Worm (Caenorhabditis elegans) whole organism, L1 larva: ENCODE measurements around the gene K09A9.6.

Experiments used
- C16A3.4 ChIP-seq: fragments of 150-350 bp; optimal IDR thresholded peaks from 2 replicates; lab custom pipeline; 2014; ENCODE audit warnings: missing biosample characterization, missing genetic modification characterization
- alr-1 ChIP-seq: fragments of 200-800 bp; sonication (Bioruptor generic); optimal IDR thresholded peaks from 2 replicates; lab custom pipeline; 2018; ENCODE audit warnings: borderline replicate concordance, mild to moderate bottlenecking, missing genetic modification characterization, missing compliant biosample characterization
- aly-2 ChIP-seq: fragments of 150-350 bp; optimal IDR thresholded peaks from 2 replicates; lab custom pipeline; 2014; ENCODE audit warnings: missing biosample characterization, missing genetic modification characterization
- ama-1 ChIP-seq: fragments of 150-350 bp; optimal IDR thresholded peaks from 2 replicates; lab custom pipeline; 2014
- blmp-1 ChIP-seq: fragments of 150-350 bp; optimal IDR thresholded peaks from 2 replicates; lab custom pipeline; 2014; ENCODE audit warnings: missing biosample characterization, missing genetic modification characterization
- ceh-8 ChIP-seq: fragments of 200-800 bp; sonication (Bioruptor generic); optimal IDR thresholded peaks from 2 replicates; lab custom pipeline; 2018; ENCODE audit warnings: mild to moderate bottlenecking, missing genetic modification characterization, moderate library complexity, missing compliant biosample characterization
- ceh-82 ChIP-seq, 3 experiments: fragments of 150-350 bp in 1 of 3; sonication (generic microtip) in 2 of 3; optimal IDR thresholded peaks; 2 replicates each; lab custom pipeline; 2014 to 2017; ENCODE audit warnings: missing biosample characterization in 3 of 3, missing genetic modification characterization in 3 of 3
- ceh-90 ChIP-seq: sonication (generic microtip); optimal IDR thresholded peaks from 2 replicates; lab custom pipeline; 2016; ENCODE audit warnings: missing genetic modification characterization, missing compliant biosample characterization
- dpl-1 ChIP-seq, 3 experiments: fragments of 150-350 bp in 2 of 3; sonication (generic microtip) in 1 of 3; optimal IDR thresholded peaks; 2 replicates each; lab custom pipeline; 2014 to 2017; ENCODE audit warnings: missing biosample characterization in 3 of 3, missing genetic modification characterization in 3 of 3, missing genetic modification reagents in 3 of 3
- dsc-1 ChIP-seq: sonication (generic microtip); optimal IDR thresholded peaks from 2 replicates; lab custom pipeline; 2016; ENCODE audit warnings: mild to moderate bottlenecking, missing genetic modification characterization, missing compliant biosample characterization
- efl-3 ChIP-seq: fragments of 200-800 bp; sonication (Bioruptor generic); optimal IDR thresholded peaks from 2 replicates; lab custom pipeline; 2018; ENCODE audit warnings: mild to moderate bottlenecking, missing genetic modification characterization, missing compliant biosample characterization
- egl-13 ChIP-seq: sonication (generic microtip); optimal IDR thresholded peaks from 2 replicates; lab custom pipeline; 2016; ENCODE audit warnings: missing genotype, missing genetic modification reagents, missing genetic modification characterization, missing compliant biosample characterization
- egl-27 ChIP-seq, 2 experiments: fragments of 150-350 bp in 1 of 2; sonication (generic microtip); optimal IDR thresholded peaks; 3 replicates each; lab custom pipeline; 2017 to 2018; ENCODE audit warnings: missing biosample characterization in 2 of 2, missing genetic modification characterization in 2 of 2, missing genetic modification reagents in 2 of 2
- elt-2 ChIP-seq: sonication (generic microtip); optimal IDR thresholded peaks from 2 replicates; lab custom pipeline; 2016; ENCODE audit warnings: missing genetic modification characterization, mild to moderate bottlenecking, inconsistent platforms, missing compliant biosample characterization, missing genetic modification reagents
- ets-5 ChIP-seq: fragments of 200-800 bp; sonication (Bioruptor generic); IDR thresholded peaks from 2 replicates; pipeline ENCODE4 v1.3.6; 2022; ENCODE audit warnings: missing genetic modification characterization, missing compliant biosample characterization
- fkh-10 ChIP-seq: sonication (generic microtip); optimal IDR thresholded peaks from 2 replicates; lab custom pipeline; 2017; ENCODE audit warnings: missing biosample characterization, missing genetic modification reagents, missing genetic modification characterization
- fkh-8 ChIP-seq: sonication (generic microtip); optimal IDR thresholded peaks from 2 replicates; lab custom pipeline; 2016; ENCODE audit warnings: mild to moderate bottlenecking, missing genetic modification characterization, missing compliant biosample characterization
- fos-1 ChIP-seq: fragments of 150-350 bp; optimal IDR thresholded peaks from 2 replicates; lab custom pipeline; 2014; ENCODE audit warnings: missing biosample characterization, missing genetic modification characterization
- grh-1 ChIP-seq: fragments of 200-800 bp; sonication (Bioruptor generic); IDR thresholded peaks from 2 replicates; pipeline ENCODE4 v1.3.6; 2022; ENCODE audit warnings: missing genetic modification reagents, missing genetic modification characterization, missing compliant biosample characterization
- hpl-2 ChIP-seq: fragments of 150-350 bp; optimal IDR thresholded peaks from 2 replicates; lab custom pipeline; 2014; ENCODE audit warnings: missing biosample characterization, missing genetic modification reagents, missing genetic modification characterization
- isw-1 ChIP-seq: fragments of 200-800 bp; sonication (Bioruptor generic); IDR thresholded peaks from 2 replicates; pipeline ENCODE4 v1.3.6; 2022; ENCODE audit warnings: missing genetic modification characterization, missing compliant biosample characterization
- lin-13 ChIP-seq: fragments of 150-350 bp; optimal IDR thresholded peaks from 2 replicates; lab custom pipeline; 2014; ENCODE audit warnings: missing biosample characterization, missing genetic modification reagents, missing genetic modification characterization
- lin-14 ChIP-seq: fragments of 200-800 bp; sonication (Bioruptor generic); optimal IDR thresholded peaks from 2 replicates; lab custom pipeline; 2018; ENCODE audit warnings: mild to moderate bottlenecking, missing genetic modification characterization, moderate library complexity, missing compliant biosample characterization
- lir-3 ChIP-seq: sonication (generic microtip); optimal IDR thresholded peaks from 2 replicates; lab custom pipeline; 2016; ENCODE audit warnings: mild to moderate bottlenecking, missing genetic modification characterization, moderate library complexity, missing compliant biosample characterization; ENCODE audit not compliant: poor library complexity
- lsy-2 ChIP-seq, 2 experiments: fragments of 150-350 bp; optimal IDR thresholded peaks; 2 replicates each; lab custom pipeline; 2014; ENCODE audit warnings: missing biosample characterization in 2 of 2, missing genetic modification characterization in 2 of 2
- mef-2 ChIP-seq: fragments of 150-350 bp; optimal IDR thresholded peaks from 2 replicates; lab custom pipeline; 2014; ENCODE audit warnings: missing biosample characterization, missing genetic modification characterization
- mep-1 ChIP-seq: fragments of 150-350 bp; optimal IDR thresholded peaks from 2 replicates; lab custom pipeline; 2014; ENCODE audit warnings: missing biosample characterization, missing genetic modification characterization
- nhr-12 ChIP-seq: sonication (generic microtip); optimal IDR thresholded peaks from 2 replicates; lab custom pipeline; 2017; ENCODE audit warnings: missing biosample characterization, missing genetic modification characterization
- nhr-19 ChIP-seq: fragments of 200-800 bp; sonication (Bioruptor generic); conservative IDR thresholded peaks from 2 replicates; pipeline ENCODE4 v1.3.6; 2022; ENCODE audit warnings: missing genetic modification characterization, missing compliant biosample characterization
- nhr-20 ChIP-seq: sonication (generic microtip); optimal IDR thresholded peaks from 2 replicates; lab custom pipeline; 2016; ENCODE audit warnings: mild to moderate bottlenecking, missing genetic modification characterization, missing compliant biosample characterization
- nhr-28 ChIP-seq: fragments of 150-350 bp; optimal IDR thresholded peaks from 2 replicates; lab custom pipeline; 2014; ENCODE audit warnings: missing biosample characterization, missing genetic modification characterization
- nhr-47 ChIP-seq: sonication (generic microtip); optimal IDR thresholded peaks from 2 replicates; lab custom pipeline; 2016; ENCODE audit warnings: mild to moderate bottlenecking, missing genetic modification characterization, moderate library complexity, missing compliant biosample characterization
- nhr-71 ChIP-seq: sonication (generic microtip); optimal IDR thresholded peaks from 2 replicates; lab custom pipeline; 2016; ENCODE audit warnings: mild to moderate bottlenecking, missing genetic modification characterization, moderate library complexity, missing compliant biosample characterization
- nhr-76 ChIP-seq: sonication (generic microtip); optimal IDR thresholded peaks from 2 replicates; lab custom pipeline; 2017; ENCODE audit warnings: missing biosample characterization, missing genetic modification characterization
- nhr-77 ChIP-seq: fragments of 150-350 bp; optimal IDR thresholded peaks from 2 replicates; lab custom pipeline; 2014; ENCODE audit warnings: missing biosample characterization, missing genetic modification characterization
- nhr-84 ChIP-seq: sonication (generic microtip); optimal IDR thresholded peaks from 2 replicates; lab custom pipeline; 2017; ENCODE audit warnings: missing biosample characterization, missing genetic modification characterization
- nhr-85 ChIP-seq: sonication (generic microtip); peaks from one replicate; lab custom pipeline; 2016; ENCODE audit warnings: missing genetic modification characterization, inconsistent platforms, missing compliant biosample characterization
- pag-3 ChIP-seq: sonication (generic microtip); optimal IDR thresholded peaks from 2 replicates; lab custom pipeline; 2017; ENCODE audit warnings: missing genetic modification characterization, mild to moderate bottlenecking, missing compliant biosample characterization, antibody characterized with exemption, borderline replicate concordance; ENCODE audit not compliant: insufficient read depth
- pqm-1 ChIP-seq: sonication (generic microtip); optimal IDR thresholded peaks from 3 replicates; lab custom pipeline; 2017; ENCODE audit warnings: missing biosample characterization, missing genetic modification characterization
- skn-1 ChIP-seq: fragments of 150-350 bp; optimal IDR thresholded peaks from 2 replicates; lab custom pipeline; 2014; ENCODE audit warnings: missing biosample characterization, missing genetic modification characterization
- snpc-4 ChIP-seq: fragments of 150-350 bp; optimal IDR thresholded peaks from 2 replicates; lab custom pipeline; 2014; ENCODE audit warnings: missing biosample characterization, missing genetic modification characterization
- sox-4 ChIP-seq: sonication (generic microtip); optimal IDR thresholded peaks from 2 replicates; lab custom pipeline; 2016; ENCODE audit warnings: missing genetic modification characterization, missing compliant biosample characterization
- swsn-7 ChIP-seq: sonication (generic microtip); optimal IDR thresholded peaks from 2 replicates; lab custom pipeline; 2016; ENCODE audit warnings: missing genetic modification characterization, missing compliant biosample characterization
- tbx-2 ChIP-seq: sonication (generic microtip); optimal IDR thresholded peaks from 2 replicates; lab custom pipeline; 2016; ENCODE audit warnings: missing genetic modification characterization, missing compliant biosample characterization
- unc-130 ChIP-seq: fragments of 150-350 bp; optimal IDR thresholded peaks from 2 replicates; lab custom pipeline; 2017; ENCODE audit warnings: missing biosample characterization, missing genetic modification characterization, inconsistent platforms
- unc-30 ChIP-seq: sonication (generic microtip); optimal IDR thresholded peaks from 2 replicates; lab custom pipeline; 2017; ENCODE audit warnings: missing biosample characterization, missing genetic modification characterization
- unc-62 ChIP-seq: fragments of 150-350 bp; optimal IDR thresholded peaks from 2 replicates; lab custom pipeline; 2014; ENCODE audit warnings: missing biosample characterization, missing genetic modification reagents, missing genetic modification characterization
- unc-98 ChIP-seq: fragments of 200-800 bp; sonication (Bioruptor generic); IDR thresholded peaks from 2 replicates; pipeline ENCODE4 v1.3.6; 2022; ENCODE audit warnings: missing genetic modification characterization, missing compliant biosample characterization
- vab-15 ChIP-seq: sonication (generic microtip); optimal IDR thresholded peaks from 2 replicates; lab custom pipeline; 2017; ENCODE audit warnings: missing genotype, mild to moderate bottlenecking, missing genetic modification characterization, missing compliant biosample characterization
- zag-1 ChIP-seq: fragments of 150-350 bp; optimal IDR thresholded peaks from 2 replicates; lab custom pipeline; 2014; ENCODE audit warnings: missing biosample characterization, missing genetic modification characterization
- ztf-4 ChIP-seq: fragments of 150-350 bp; optimal IDR thresholded peaks from 2 replicates; lab custom pipeline; 2014; ENCODE audit warnings: missing biosample characterization, missing genetic modification characterization

Gene K09A9.6

ce11 chrX:15607498-15608019 is 30.5 kb downstream of the K09A9.6 start, which contains the start of gene nipi-3 (continued):
- TF ChIP-seq nhr-19 (GFP tag; lab: Robert Waterston, UW), result peak; percentile 85
- TF ChIP-seq ets-5 (GFP tag; lab: Robert Waterston, UW), result no peak
- TF ChIP-seq tbx-2 (tag; lab: Kevin White, UChicago), result peak; percentile 83
- peak; percentile 92 to 96 (median 94) for TF ChIP-seq ceh-82 (tag; optimal IDR thresholded peaks at IDR 0.05; lab: Kevin White, UChicago)
- TF ChIP-seq swsn-7 (tag; lab: Kevin White, UChicago), result peak; percentile 93
- TF ChIP-seq elt-2, result peak; percentile 87
- TF ChIP-seq lsy-2 (tag; optimal IDR thresholded peaks at IDR 0.05; lab: Kevin White, UChicago), result peak; percentile 84 to 91
- peak; percentile 99 for TF ChIP-seq nhr-20 (tag; lab: Kevin White, UChicago)
- peak; percentile 93 for TF ChIP-seq nhr-77 (tag; lab: Kevin White, UChicago)
- no peak for TF ChIP-seq nhr-76 (tag; lab: Kevin White, UChicago)
- TF ChIP-seq nhr-84 (tag; lab: Kevin White, UChicago), result no peak
- peak; percentile 30 for TF ChIP-seq pqm-1 (tag; lab: Kevin White, UChicago)
- TF ChIP-seq dpl-1 (GFP tag; optimal IDR thresholded peaks at IDR 0.05; lab: Kevin White, UChicago), result peak; percentile 37 to 52 (median 39)
- peak; percentile 80 for TF ChIP-seq fkh-10 (GFP tag; lab: Kevin White, UChicago)
- TF ChIP-seq ztf-4 (tag; lab: Kevin White, UChicago), result peak; percentile 80
- TF ChIP-seq blmp-1 (tag; lab: Kevin White, UChicago), result peak; percentile 43
- TF ChIP-seq unc-62 (GFP tag; lab: Kevin White, UChicago), result no peak
- peak; percentile 69 for TF ChIP-seq ceh-8 (GFP tag; lab: Kevin White, UChicago)
- peak; percentile 4 for TF ChIP-seq unc-30 (tag; lab: Kevin White, UChicago)
- TF ChIP-seq egl-13 (tag; lab: Kevin White, UChicago), result peak; percentile 80
- peak; percentile 14 for TF ChIP-seq pag-3 (tag; lab: Kevin White, UChicago)
- peak; percentile 63 for TF ChIP-seq lir-3 (tag; lab: Kevin White, UChicago)
- TF ChIP-seq ama-1 (lab: Kevin White, UChicago), result no peak
- peak; percentile 94 for TF ChIP-seq mep-1 (tag; lab: Kevin White, UChicago)
- TF ChIP-seq ceh-90 (tag; lab: Kevin White, UChicago), result no peak
- peak; percentile 39 for TF ChIP-seq grh-1 (GFP tag; lab: Robert Waterston, UW)
- TF ChIP-seq snpc-4 (tag; lab: Kevin White, UChicago), result peak; percentile 85
- no peak for TF ChIP-seq vab-15
- TF ChIP-seq egl-27 (tag; optimal IDR thresholded peaks at IDR 0.05; lab: Kevin White, UChicago), result peak; percentile 82 to 85
- TF ChIP-seq sox-4, result peak; percentile 18
- peak; percentile 92 for TF ChIP-seq unc-130 (tag; lab: Kevin White, UChicago)
- peak; percentile 84 for TF ChIP-seq nhr-28 (tag; lab: Kevin White, UChicago)
- peak; percentile 95 for TF ChIP-seq C16A3.4 (tag; lab: Kevin White, UChicago)

ce11 chrX:15608593-15608992 is 31.6 kb downstream of the K09A9.6 start:
- no peak for TF ChIP-seq mef-2 (tag; lab: Kevin White, UChicago)
- no peak for TF ChIP-seq elt-2
- TF ChIP-seq nhr-12 (tag; lab: Kevin White, UChicago), result no peak
- TF ChIP-seq lin-13 (GFP tag; lab: Kevin White, UChicago), result peak; percentile 19
- no peak for TF ChIP-seq efl-3 (GFP tag; lab: Kevin White, UChicago)
- peak; percentile 68 for TF ChIP-seq dsc-1 (tag; lab: Kevin White, UChicago)
- TF ChIP-seq nhr-85 (tag; lab: Kevin White, UChicago), result no peak
- TF ChIP-seq unc-98 (GFP tag; lab: Robert Waterston, UW), result no peak
- no peak for TF ChIP-seq grh-1 (GFP tag; lab: Robert Waterston, UW)
- TF ChIP-seq lin-14 (GFP tag; lab: Kevin White, UChicago), result peak; percentile 54
- peak; percentile 69 for TF ChIP-seq nhr-71 (tag; lab: Kevin White, UChicago)
- TF ChIP-seq fkh-8, result peak; percentile 83
- TF ChIP-seq C16A3.4 (tag; lab: Kevin White, UChicago), result no peak
- no peak for TF ChIP-seq ama-1 (lab: Kevin White, UChicago)
- TF ChIP-seq ztf-4 (tag; lab: Kevin White, UChicago), result no peak
- TF ChIP-seq aly-2, result peak; percentile 4
- no peak for TF ChIP-seq hpl-2 (GFP tag; lab: Kevin White, UChicago)
- peak; percentile 62 for TF ChIP-seq skn-1 (tag; lab: Kevin White, UChicago)
- no peak for TF ChIP-seq zag-1
- TF ChIP-seq nhr-47 (tag; lab: Kevin White, UChicago), result peak; percentile 57
- peak; percentile 14 for TF ChIP-seq fos-1 (tag; lab: Kevin White, UChicago)
- no peak for TF ChIP-seq isw-1 (GFP tag; lab: Robert Waterston, UW)
- no peak for TF ChIP-seq alr-1
- no peak for TF ChIP-seq pag-3 (tag; lab: Kevin White, UChicago)
- TF ChIP-seq tbx-2 (tag; lab: Kevin White, UChicago), result no peak
